Fruit fly (Drosophila melanogaster) whole organism, larva: Measurements from ENCODE around the gene CSN6.

Experiments
- noc ChIP-seq: fragments of 200-800 bp; sonication (Bioruptor generic); optimal IDR thresholded peaks from 3 replicates; lab custom pipeline; 2019; ENCODE audit warnings: missing biosample characterization, mild to moderate bottlenecking, missing genetic modification characterization, moderate library complexity

CSN6 gene

dm6 chr3R:22595293-22595868 lies 14.8 kb downstream of the CSN6 start:
- peak; percentile 45 for TF ChIP-seq noc

dm6 chr3R:22596450-22596849 lies 15.9 kb downstream of the CSN6 start:
- TF ChIP-seq noc: no peak

- peak; percentile 14 for TF ChIP-seq noc
Measured at dm6 chr3R:22597344-22597954, 16.9 kb downstream of the CSN6 start.

dm6 chr3R:22598759-22599158 lies 18.2 kb downstream of the CSN6 start:
- TF ChIP-seq noc: no peak

- TF ChIP-seq noc: no peak
Measured at dm6 chr3R:22602783-22603182, 22.2 kb downstream of the CSN6 start.

dm6 chr3R:22609185-22609584 lies 28.6 kb downstream of the CSN6 start, which contains the start of gene CG13843:
TSS of gene CG13843 (plus strand) at chr3R:22609485.
- no peak for TF ChIP-seq noc

- TF ChIP-seq noc: no peak
Measured at dm6 chr3R:22613448-22613847, 32.9 kb downstream of the CSN6 start, which contains the start of the genes CG31156 and mRRF2. TSS of gene CG31156 (minus strand) at chr3R:22613656. TSS of gene mRRF2 (plus strand) at chr3R:22613686.

DNA sequence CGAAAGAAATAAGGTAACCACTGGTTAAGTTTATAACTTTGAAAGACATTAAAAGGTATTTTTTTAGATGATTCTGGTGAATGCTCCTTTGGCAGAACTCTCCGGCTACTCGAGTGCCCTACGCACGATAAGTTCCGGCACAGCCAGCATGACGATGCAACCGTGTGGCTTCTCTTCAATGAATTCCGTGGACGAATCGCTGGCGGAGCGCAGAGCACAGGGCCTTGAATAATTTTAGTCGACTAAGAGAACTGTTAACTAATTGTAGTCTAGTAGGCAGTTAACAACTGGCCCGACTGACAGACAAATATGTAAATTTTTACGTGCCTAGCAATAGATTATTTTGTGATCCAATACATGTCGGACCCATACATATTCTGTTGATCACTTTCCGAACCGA lies 35.6 kb downstream of the CSN6 start, which contains the start of gene CG31161:
Gene CG31161 (plus strand): TSS at position 301 of the 400 bp plus-strand sequence.
- TF ChIP-seq noc: no peak

DNA sequence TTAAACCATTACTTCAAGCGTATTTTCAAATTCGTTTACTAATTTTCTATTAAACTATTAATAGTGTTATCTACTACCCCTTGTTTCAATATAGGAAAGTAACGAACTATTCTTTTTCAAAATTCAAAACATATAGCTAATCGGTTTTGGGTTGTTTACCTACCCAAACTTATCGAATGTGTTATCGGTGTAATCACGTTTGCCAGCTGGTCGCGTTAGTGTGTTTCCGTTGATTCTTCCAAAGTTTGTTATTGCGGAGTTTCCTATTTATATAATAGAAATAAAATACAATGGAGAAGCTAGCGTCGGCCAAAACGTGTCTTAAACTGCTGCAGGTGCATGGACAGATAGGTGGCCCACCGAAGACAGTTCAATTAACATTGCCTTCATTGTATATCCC lies 37.7 kb downstream of the CSN6 start, which contains the start of gene mRpL45:
Gene mRpL45 (plus strand): TSS at position 213 of the 400 bp plus-strand sequence.
- TF ChIP-seq noc: no peak

DNA sequence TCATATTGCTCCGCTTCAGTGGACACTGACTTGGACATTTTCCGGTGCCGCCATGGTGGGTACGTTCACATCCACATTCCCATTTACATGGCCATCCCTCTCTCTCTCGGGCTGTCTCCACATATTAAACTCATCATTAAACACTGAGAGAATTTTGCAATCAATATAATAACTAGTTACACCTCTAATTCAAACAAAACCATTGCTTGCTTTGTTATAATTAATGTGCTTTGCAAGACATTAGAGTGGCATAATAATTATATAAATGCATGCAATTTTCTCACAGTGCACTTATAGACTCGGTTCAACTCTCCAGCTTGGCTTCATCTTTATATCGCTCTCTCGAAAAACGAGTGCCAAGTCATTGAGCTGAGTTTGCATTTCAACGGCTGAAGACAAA lies 44.2 kb downstream of the CSN6 start:
- TF ChIP-seq noc: no peak

dm6 chr3R:22625514-22626333 lies 45.2 kb downstream of the CSN6 start:
- peak; percentile 74 for TF ChIP-seq noc

dm6 chr3R:22626334-22626688 lies 45.7 kb downstream of the CSN6 start:
- no peak for TF ChIP-seq noc

DNA sequence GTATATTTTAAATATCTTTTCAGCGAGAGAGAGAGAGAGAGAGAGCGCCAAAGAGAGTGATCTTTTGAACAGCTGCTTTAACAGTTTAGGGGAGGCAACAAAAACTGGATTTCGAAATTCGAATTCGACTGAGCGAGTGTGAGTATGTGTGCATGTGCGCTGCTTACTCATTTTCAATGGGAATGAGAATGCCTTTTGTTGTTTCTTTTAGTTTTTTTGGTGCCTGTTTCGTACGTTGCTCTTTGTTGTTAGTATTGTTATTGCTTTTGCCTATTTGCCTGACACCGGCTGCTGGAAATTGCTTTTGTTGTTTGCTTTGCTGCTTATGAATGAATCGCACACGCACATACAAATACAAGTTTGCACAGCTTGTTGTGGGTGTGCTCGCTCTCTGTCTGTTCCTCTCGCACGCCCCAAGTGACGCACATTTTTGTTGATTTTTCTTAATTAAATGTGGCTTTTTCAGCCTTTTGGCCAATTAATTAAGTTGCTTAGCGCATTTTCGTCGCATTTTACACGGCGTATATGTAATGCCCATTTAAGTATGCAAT lies 46.3 kb downstream of the CSN6 start:
- peak; percentile 63 for TF ChIP-seq noc

dm6 chr3R:22627936-22628513 lies 47.5 kb downstream of the CSN6 start:
- no peak for TF ChIP-seq noc

DNA sequence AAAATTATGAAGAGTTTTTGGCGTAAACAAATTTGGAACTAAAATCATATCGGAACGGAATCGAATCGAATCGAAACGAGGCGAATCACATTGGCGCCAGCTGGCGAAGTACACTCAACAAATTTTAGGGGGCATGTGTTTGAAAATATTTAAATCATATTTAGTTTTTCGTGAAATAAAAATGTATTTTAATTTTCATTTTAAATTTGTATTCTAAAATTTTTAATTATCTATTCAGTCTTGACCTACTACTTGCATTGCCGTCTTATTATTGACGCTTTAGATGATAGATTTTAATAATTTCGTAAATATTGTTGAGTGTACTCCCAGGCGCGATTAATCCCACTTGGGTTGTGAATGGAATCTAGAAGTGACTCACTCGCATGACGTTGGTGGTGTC lies 48.6 kb downstream of the CSN6 start:
- no peak for TF ChIP-seq noc

dm6 chr3R:22631156-22631555 lies 50.6 kb downstream of the CSN6 start:
- TF ChIP-seq noc: no peak
